Worm (Caenorhabditis elegans) whole organism, early embryonic: ENCODE measurements around the gene T01B10.5.

Source experiments
- B0310.2 ChIP-seq: sonication (generic microtip); optimal IDR thresholded peaks from 2 replicates; lab custom pipeline; 2016; ENCODE audit warnings: mild to moderate bottlenecking, missing genetic modification characterization, missing compliant biosample characterization
- F13C5.2 ChIP-seq: sonication (generic microtip); optimal IDR thresholded peaks from 2 replicates; lab custom pipeline; 2017; ENCODE audit warnings: mild to moderate bottlenecking, missing genetic modification characterization, inconsistent platforms, missing compliant biosample characterization
- ama-1 ChIP-seq: fragments of 150-350 bp; optimal IDR thresholded peaks from 2 replicates; lab custom pipeline; 2014
- ceh-13 ChIP-seq: fragments of 200-800 bp; sonication (Bioruptor generic); optimal IDR thresholded peaks from 2 replicates; lab custom pipeline; 2018; ENCODE audit warnings: mild to moderate bottlenecking, missing genetic modification characterization, missing compliant biosample characterization
- ets-7 ChIP-seq: sonication (generic microtip); optimal IDR thresholded peaks from 2 replicates; lab custom pipeline; 2016; ENCODE audit warnings: missing genotype, missing genetic modification characterization, missing compliant biosample characterization
- scrt-1 ChIP-seq: fragments of 200-800 bp; sonication (Bioruptor generic); IDR thresholded peaks from 2 replicates; pipeline ENCODE4 v1.3.6; 2022; ENCODE audit warnings: missing genetic modification characterization, missing compliant biosample characterization
- sea-1 ChIP-seq: fragments of 200-800 bp; sonication (Bioruptor generic); conservative IDR thresholded peaks from 2 replicates; pipeline ENCODE4 v1.3.6; 2022; ENCODE audit warnings: missing genetic modification characterization, missing compliant biosample characterization
- tbx-37 ChIP-seq: fragments of 200-800 bp; sonication (Bioruptor generic); conservative IDR thresholded peaks from 2 replicates; pipeline ENCODE4 v1.3.6; 2022; ENCODE audit warnings: missing genetic modification reagents, missing genetic modification characterization, missing compliant biosample characterization
- tra-4 ChIP-seq: sonication (generic microtip); optimal IDR thresholded peaks from 2 replicates; lab custom pipeline; 2017; ENCODE audit warnings: missing genetic modification characterization, missing compliant biosample characterization

- TF ChIP-seq ama-1 (lab: Kevin White, UChicago) = no peak
- TF ChIP-seq B0310.2 (tag; lab: Kevin White, UChicago) = no peak
- TF ChIP-seq scrt-1 (GFP tag; lab: Robert Waterston, UW) = no peak
- TF ChIP-seq F13C5.2 (tag; lab: Kevin White, UChicago) = no peak
- TF ChIP-seq ceh-13 = no peak
- no peak for TF ChIP-seq ets-7 (tag; lab: Kevin White, UChicago)
- no peak for TF ChIP-seq tbx-37 (GFP tag; lab: Robert Waterston, UW)
- TF ChIP-seq sea-1 (GFP tag; lab: Robert Waterston, UW) = no peak
- no peak for TF ChIP-seq tra-4 (tag; lab: Kevin White, UChicago)
Measured at ce11 chrX:8446108-8446507, 49.0 kb upstream of the T01B10.5 start, which contains the start of gene F16F9.1.
